Worm (Caenorhabditis elegans) whole organism, young adult: Measurements from ENCODE around the gene daf-41.

Source experiments
- B0261.1 ChIP-seq: sonication (generic microtip); optimal IDR thresholded peaks from 2 replicates; lab custom pipeline; 2016; ENCODE audit warnings: mild to moderate bottlenecking, missing genetic modification characterization, moderate library complexity, missing compliant biosample characterization
- B0336.3 ChIP-seq: fragments of 200-800 bp; sonication (Bioruptor generic); IDR thresholded peaks from 2 replicates; pipeline ENCODE4 v1.3.6; 2022; ENCODE audit warnings: missing genetic modification characterization, missing compliant biosample characterization
- F57A8.1 ChIP-seq: fragments of 200-800 bp; sonication (Bioruptor generic); optimal IDR thresholded peaks from 2 replicates; lab custom pipeline; 2018; ENCODE audit warnings: mild to moderate bottlenecking, missing genetic modification characterization, moderate library complexity, missing compliant biosample characterization
- K11D2.4 ChIP-seq: fragments of 200-800 bp; sonication (Bioruptor generic); IDR thresholded peaks from 2 replicates; pipeline ENCODE4 v1.3.6; 2022; ENCODE audit warnings: missing genetic modification reagents, missing genetic modification characterization, missing compliant biosample characterization
- K12H6.12 ChIP-seq: fragments of 200-800 bp; sonication (Bioruptor generic); optimal IDR thresholded peaks from 2 replicates; lab custom pipeline; 2018; ENCODE audit warnings: mild to moderate bottlenecking, missing genetic modification characterization, missing compliant biosample characterization
- akir-1 ChIP-seq: fragments of 200-800 bp; sonication (Bioruptor generic); optimal IDR thresholded peaks from 2 replicates; lab custom pipeline; 2018; ENCODE audit warnings: mild to moderate bottlenecking, missing genetic modification characterization, moderate library complexity, missing compliant biosample characterization
- atf-7 ChIP-seq: sonication (generic microtip); optimal IDR thresholded peaks from 2 replicates; lab custom pipeline; 2017; ENCODE audit warnings: mild to moderate bottlenecking, missing genetic modification characterization, missing compliant biosample characterization
- bed-2 ChIP-seq: fragments of 200-800 bp; sonication (Bioruptor generic); IDR thresholded peaks from 2 replicates; pipeline ENCODE4 v1.3.6; 2022; ENCODE audit warnings: missing genetic modification reagents, missing genetic modification characterization, missing compliant biosample characterization
- cebp-1 ChIP-seq, 2 experiments: fragments of 200-800 bp in 1 of 2; sonication (Bioruptor generic) in 1 of 2; sonication (generic microtip) in 1 of 2; IDR thresholded peaks in 1 of 2; optimal IDR thresholded peaks in 1 of 2; 2 replicates each; pipeline versions ENCODE4 v1.3.6 to Lab custom; 2017 to 2022; ENCODE audit warnings: missing compliant biosample characterization in 2 of 2, missing genetic modification characterization in 2 of 2, mild to moderate bottlenecking in 1 of 2, missing genetic modification reagents in 1 of 2, moderate library complexity in 1 of 2
- cebp-2 ChIP-seq: fragments of 200-800 bp; sonication (Bioruptor generic); IDR thresholded peaks from 2 replicates; pipeline ENCODE4 v1.3.6; 2022; ENCODE audit warnings: missing genetic modification characterization, missing compliant biosample characterization
- ceh-58 ChIP-seq: fragments of 200-800 bp; sonication (Bioruptor generic); IDR thresholded peaks from 2 replicates; pipeline ENCODE4 v1.3.6; 2022; ENCODE audit warnings: missing genetic modification characterization, missing compliant biosample characterization
- egl-18 ChIP-seq: fragments of 200-800 bp; sonication (Bioruptor generic); IDR thresholded peaks from 2 replicates; pipeline ENCODE4 v1.3.6; 2022; ENCODE audit warnings: missing genetic modification reagents, missing genetic modification characterization, missing compliant biosample characterization
- gei-17 ChIP-seq: fragments of 200-800 bp; sonication (Bioruptor generic); optimal IDR thresholded peaks from 2 replicates; lab custom pipeline; 2018; ENCODE audit warnings: mild to moderate bottlenecking, missing genetic modification characterization, missing compliant biosample characterization
- hlh-26 ChIP-seq: fragments of 200-800 bp; sonication (Bioruptor generic); conservative IDR thresholded peaks from 2 replicates; pipeline ENCODE4 v1.3.6; 2022; ENCODE audit warnings: missing genetic modification reagents, missing genetic modification characterization, missing compliant biosample characterization
- hmg-1.2 ChIP-seq: fragments of 200-800 bp; sonication (Bioruptor generic); IDR thresholded peaks from 2 replicates; pipeline ENCODE4 v1.3.6; 2022; ENCODE audit warnings: missing genetic modification reagents, missing genetic modification characterization, missing compliant biosample characterization
- let-526 ChIP-seq: fragments of 200-800 bp; sonication (Bioruptor generic); IDR thresholded peaks from 2 replicates; pipeline ENCODE4 v1.3.6; 2022; ENCODE audit warnings: missing genetic modification reagents, missing genetic modification characterization, missing compliant biosample characterization
- let-607 ChIP-seq, 2 experiments: fragments of 200-800 bp in 1 of 2; sonication (Bioruptor generic) in 1 of 2; sonication (generic microtip) in 1 of 2; optimal IDR thresholded peaks; 2 replicates each; lab custom pipeline; 2016 to 2018; ENCODE audit warnings: mild to moderate bottlenecking in 2 of 2, missing compliant biosample characterization in 2 of 2, missing genetic modification characterization in 2 of 2, moderate library complexity in 2 of 2, missing genotype in 1 of 2
- lin-35 ChIP-seq, 3 experiments: fragments of 150-350 bp in 2 of 3; sonication (generic microtip) in 1 of 3; optimal IDR thresholded peaks; 2 replicates each; lab custom pipeline; 2014 to 2018; ENCODE audit warnings: missing biosample characterization in 3 of 3, missing genetic modification characterization in 3 of 3, missing genetic modification reagents in 3 of 3
- lsl-1 ChIP-seq: fragments of 200-800 bp; sonication (Bioruptor generic); optimal IDR thresholded peaks from 2 replicates; lab custom pipeline; 2018; ENCODE audit warnings: mild to moderate bottlenecking, missing genetic modification characterization, moderate library complexity, missing compliant biosample characterization
- lsy-27 ChIP-seq: sonication (generic microtip); optimal IDR thresholded peaks from 2 replicates; lab custom pipeline; 2017; ENCODE audit warnings: missing genetic modification characterization, mild to moderate bottlenecking, missing compliant biosample characterization, antibody characterized with exemption, missing genotype, borderline replicate concordance; ENCODE audit not compliant: insufficient read depth
- madf-10 ChIP-seq: sonication (generic microtip); optimal IDR thresholded peaks from 2 replicates; lab custom pipeline; 2016; ENCODE audit warnings: mild to moderate bottlenecking, missing genetic modification characterization, missing compliant biosample characterization
- madf-3 ChIP-seq: fragments of 200-800 bp; sonication (Bioruptor generic); IDR thresholded peaks from 2 replicates; pipeline ENCODE4 v1.3.6; 2022; ENCODE audit warnings: missing genetic modification reagents, missing genetic modification characterization, missing compliant biosample characterization
- madf-8 ChIP-seq: fragments of 200-800 bp; sonication (Bioruptor generic); conservative IDR thresholded peaks from 2 replicates; pipeline ENCODE4 v1.3.6; 2022; ENCODE audit warnings: missing genetic modification reagents, missing genetic modification characterization, missing compliant biosample characterization
- mel-28 ChIP-seq: sonication (generic microtip); optimal IDR thresholded peaks from 2 replicates; lab custom pipeline; 2016; ENCODE audit warnings: borderline replicate concordance, mild to moderate bottlenecking, missing genetic modification characterization, missing compliant biosample characterization
- mes-4 ChIP-seq: sonication (generic microtip); optimal IDR thresholded peaks from 2 replicates; lab custom pipeline; 2016; ENCODE audit warnings: missing genotype, missing genetic modification characterization, missing compliant biosample characterization
- nfyb-1 ChIP-seq: fragments of 200-800 bp; sonication (Bioruptor generic); IDR thresholded peaks from 2 replicates; pipeline ENCODE4 v1.3.6; 2022; ENCODE audit warnings: missing genetic modification reagents, missing genetic modification characterization, missing compliant biosample characterization
- nhr-179 ChIP-seq: sonication (generic microtip); optimal IDR thresholded peaks from 2 replicates; lab custom pipeline; 2016; ENCODE audit warnings: mild to moderate bottlenecking, missing genetic modification characterization, missing compliant biosample characterization
- nhr-80 ChIP-seq: sonication (generic microtip); optimal IDR thresholded peaks from 2 replicates; lab custom pipeline; 2016; ENCODE audit warnings: missing genetic modification characterization, missing compliant biosample characterization
- sea-2 ChIP-seq: fragments of 200-800 bp; sonication (Bioruptor generic); IDR thresholded peaks from 2 replicates; pipeline ENCODE4 v1.3.6; 2022; ENCODE audit warnings: missing genetic modification characterization, missing compliant biosample characterization
- snpc-1.3 ChIP-seq: sonication (generic microtip); optimal IDR thresholded peaks from 2 replicates; lab custom pipeline; 2017; ENCODE audit warnings: missing genetic modification characterization, mild to moderate bottlenecking, missing compliant biosample characterization, antibody characterized with exemption, moderate library complexity, missing genotype, missing genetic modification reagents; ENCODE audit not compliant: insufficient read depth
- snpc-3.4 ChIP-seq: sonication (generic microtip); optimal IDR thresholded peaks from 2 replicates; lab custom pipeline; 2017; ENCODE audit warnings: missing genetic modification characterization, mild to moderate bottlenecking, missing compliant biosample characterization, antibody characterized with exemption, moderate library complexity, missing genotype, missing genetic modification reagents
- snpc-4 ChIP-seq, 5 experiments: fragments of 150-350 bp in 1 of 5; sonication (generic microtip) in 4 of 5; optimal IDR thresholded peaks; 2 replicates each; lab custom pipeline; 2014 to 2018; ENCODE audit warnings: missing genetic modification characterization in 5 of 5, missing biosample characterization in 3 of 5, antibody characterized with exemption in 2 of 5, mild to moderate bottlenecking in 2 of 5, missing compliant biosample characterization in 2 of 5, missing genotype in 2 of 5, moderate library complexity in 2 of 5, missing genetic modification reagents in 1 of 5
- sptf-2 ChIP-seq: fragments of 200-800 bp; sonication (Bioruptor generic); optimal IDR thresholded peaks from 2 replicates; lab custom pipeline; 2018; ENCODE audit warnings: mild to moderate bottlenecking, missing genetic modification characterization, missing compliant biosample characterization
- tlf-1 ChIP-seq: fragments of 200-800 bp; sonication (Bioruptor generic); optimal IDR thresholded peaks from 2 replicates; lab custom pipeline; 2018; ENCODE audit warnings: mild to moderate bottlenecking, missing genetic modification characterization, missing compliant biosample characterization
- ztf-28 ChIP-seq: fragments of 200-800 bp; sonication (Bioruptor generic); IDR thresholded peaks from 2 replicates; pipeline ENCODE4 v1.3.6; 2022; ENCODE audit warnings: missing genetic modification reagents, missing genetic modification characterization, missing compliant biosample characterization
- ztf-3 ChIP-seq: fragments of 200-800 bp; sonication (Bioruptor generic); optimal IDR thresholded peaks from 2 replicates; lab custom pipeline; 2018; ENCODE audit warnings: mild to moderate bottlenecking, missing genetic modification characterization, missing compliant biosample characterization

daf-41 gene

DNA sequence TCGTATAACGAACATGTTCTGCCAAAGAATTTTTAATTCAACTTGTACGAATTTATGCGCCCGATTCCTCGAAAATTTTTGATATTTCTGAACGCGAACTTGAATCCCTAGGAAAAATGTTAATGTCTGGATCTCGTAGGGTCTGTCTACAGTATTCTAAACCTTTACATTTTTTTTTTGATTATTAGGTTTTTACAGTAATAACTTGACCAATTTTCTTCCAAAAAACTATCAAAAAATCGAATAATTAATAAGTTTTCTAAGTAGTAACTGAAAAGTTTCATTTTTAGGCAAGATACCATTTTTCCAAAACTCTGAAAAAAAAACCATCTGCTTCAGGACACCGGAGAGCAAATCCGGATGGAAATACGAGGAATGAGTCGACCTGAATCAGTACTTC, 19.7 kb upstream of the daf-41 start:
- TF ChIP-seq madf-8 (GFP tag; lab: Robert Waterston, UW) = no peak
- no peak for TF ChIP-seq gei-17 (GFP tag; lab: Kevin White, UChicago)
- TF ChIP-seq sea-2 (GFP tag; lab: Robert Waterston, UW) = no peak
- no peak for TF ChIP-seq mel-28
- TF ChIP-seq snpc-1.3 (tag; lab: Kevin White, UChicago) = no peak
- no peak for TF ChIP-seq F57A8.1 (GFP tag; lab: Kevin White, UChicago)
- no peak for TF ChIP-seq cebp-2 (GFP tag; lab: Robert Waterston, UW)
- TF ChIP-seq nfyb-1 = no peak
- TF ChIP-seq B0261.1 (tag; lab: Kevin White, UChicago) = no peak
- TF ChIP-seq snpc-4 (GFP tag; optimal IDR thresholded peaks at IDR 0.05; lab: Kevin White, UChicago) = no peak
- TF ChIP-seq snpc-4 (tag; optimal IDR thresholded peaks at IDR 0.05; lab: Kevin White, UChicago) = no peak
- TF ChIP-seq lsl-1 = no peak
- TF ChIP-seq madf-10 (tag; lab: Kevin White, UChicago) = no peak

DNA sequence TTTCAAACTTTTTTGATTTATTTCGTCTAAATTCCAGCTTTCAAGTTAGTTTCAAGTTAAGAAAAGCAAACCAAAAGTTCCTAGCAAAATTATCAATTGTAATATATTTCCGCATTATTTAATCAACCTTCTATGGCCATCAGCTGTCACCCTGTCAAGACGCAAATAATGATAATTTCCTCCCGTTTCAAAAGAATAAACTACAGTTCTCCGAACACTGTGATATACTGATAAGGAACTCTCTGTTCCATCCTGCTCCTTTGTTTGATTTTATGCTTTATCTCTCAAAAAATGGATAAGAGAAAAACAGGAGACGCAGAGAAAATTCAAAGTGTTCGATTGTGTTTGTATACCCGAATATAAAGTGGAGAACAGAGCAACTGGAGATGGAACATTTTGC, 16.7 kb upstream of the daf-41 start:
- TF ChIP-seq nhr-80 (tag; lab: Kevin White, UChicago) (peak; percentile 76), hlh-26 (GFP tag; lab: Robert Waterston, UW) (no peak), snpc-3.4 (no peak), K11D2.4 (GFP tag; lab: Robert Waterston, UW) (no peak), egl-18 (GFP tag; lab: Robert Waterston, UW) (no peak), ztf-28 (no peak), let-526 (GFP tag; lab: Robert Waterston, UW) (no peak), B0336.3 (no peak), hmg-1.2 (GFP tag; lab: Robert Waterston, UW) (peak; percentile 22; the same call in 1 of the 2 replicates)

DNA sequence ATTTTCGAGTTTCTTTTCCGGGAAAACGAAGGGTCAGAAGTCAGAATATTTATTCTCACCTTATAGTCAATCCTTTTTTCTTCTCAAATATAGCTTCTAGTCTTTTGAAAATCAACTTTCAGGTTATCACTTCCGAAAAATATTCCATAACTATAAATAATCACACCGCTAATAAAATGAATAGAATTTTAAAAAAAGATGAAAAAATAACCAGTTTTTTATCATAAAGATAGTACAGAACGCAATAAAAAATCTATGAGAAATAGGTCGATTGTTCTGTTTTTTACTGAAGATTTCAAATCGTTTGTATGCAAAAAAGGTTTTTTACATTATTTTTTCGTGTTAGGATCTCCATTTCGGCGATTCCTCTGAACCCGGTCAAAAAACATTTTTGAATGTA, 15.7 kb upstream of the daf-41 start:
- no peak for TF ChIP-seq bed-2
- TF ChIP-seq nhr-179 (tag; lab: Kevin White, UChicago) = no peak
- no peak for TF ChIP-seq cebp-1 (GFP tag; IDR thresholded peaks at IDR 0.05; lab: Robert Waterston, UW)
- no peak for TF ChIP-seq cebp-1 (tag; optimal IDR thresholded peaks at IDR 0.05; lab: Kevin White, UChicago)
- TF ChIP-seq ztf-3 (GFP tag; lab: Kevin White, UChicago) = no peak
- TF ChIP-seq akir-1 (GFP tag; lab: Kevin White, UChicago) = no peak
- TF ChIP-seq atf-7 (tag; lab: Kevin White, UChicago) = no peak
- no peak for TF ChIP-seq tlf-1 (GFP tag; lab: Kevin White, UChicago)
- TF ChIP-seq lin-35 (GFP tag; optimal IDR thresholded peaks at IDR 0.05; lab: Kevin White, UChicago) = no peak
- TF ChIP-seq madf-3 (GFP tag; lab: Robert Waterston, UW) = no peak
- TF ChIP-seq ceh-58 (GFP tag; lab: Robert Waterston, UW) = no peak
- no peak for TF ChIP-seq K12H6.12
- no peak for TF ChIP-seq let-607 (tag; optimal IDR thresholded peaks at IDR 0.05; lab: Kevin White, UChicago)
- TF ChIP-seq sptf-2 (GFP tag; lab: Kevin White, UChicago) = no peak
- TF ChIP-seq mes-4 (tag; lab: Kevin White, UChicago) = no peak
- no peak for TF ChIP-seq lsy-27 (tag; lab: Kevin White, UChicago)
- TF ChIP-seq nhr-80 (tag; lab: Kevin White, UChicago) = no peak
